Worm (Caenorhabditis elegans) whole organism, mixed stage, embryonic: ENCODE results near the gene bath-9.

Experiments used
- bed-3 ChIP-seq: fragments of 200-800 bp; sonication (Bioruptor generic); optimal IDR thresholded peaks from 3 replicates; lab custom pipeline; 2018; ENCODE audit warnings: mild to moderate bottlenecking, missing genetic modification characterization, moderate library complexity, missing compliant biosample characterization
- blmp-1 ChIP-seq: fragments of 150-350 bp; optimal IDR thresholded peaks from 2 replicates; lab custom pipeline; 2014; ENCODE audit warnings: missing biosample characterization, missing genetic modification characterization
- ceh-39 ChIP-seq: fragments of 150-350 bp; optimal IDR thresholded peaks from 2 replicates; lab custom pipeline; 2014; ENCODE audit warnings: missing biosample characterization, missing genetic modification characterization
- ceh-43 ChIP-seq: fragments of 200-800 bp; sonication (Bioruptor generic); optimal IDR thresholded peaks from 2 replicates; lab custom pipeline; 2018; ENCODE audit warnings: mild to moderate bottlenecking, missing genetic modification characterization, moderate library complexity, missing compliant biosample characterization
- ceh-83 ChIP-seq: fragments of 200-800 bp; sonication (Bioruptor generic); optimal IDR thresholded peaks from 2 replicates; lab custom pipeline; 2018; ENCODE audit warnings: mild to moderate bottlenecking, missing genetic modification characterization, missing compliant biosample characterization
- ces-1 ChIP-seq: fragments of 150-350 bp; optimal IDR thresholded peaks from 2 replicates; lab custom pipeline; 2014; ENCODE audit warnings: missing biosample characterization, missing genetic modification reagents, missing genetic modification characterization
- drap-1 ChIP-seq: fragments of 200-800 bp; sonication (Bioruptor generic); optimal IDR thresholded peaks from 3 replicates; lab custom pipeline; 2018; ENCODE audit warnings: mild to moderate bottlenecking, missing genetic modification characterization, missing compliant biosample characterization
- elt-1 ChIP-seq: sonication (generic microtip); optimal IDR thresholded peaks from 2 replicates; lab custom pipeline; 2017; ENCODE audit warnings: missing genetic modification characterization, mild to moderate bottlenecking, missing compliant biosample characterization, antibody characterized with exemption, moderate library complexity, borderline replicate concordance; ENCODE audit not compliant: insufficient read depth
- elt-3 ChIP-seq: fragments of 150-350 bp; optimal IDR thresholded peaks from 2 replicates; lab custom pipeline; 2014; ENCODE audit warnings: missing biosample characterization, missing genetic modification characterization
- flh-1 ChIP-seq: fragments of 200-800 bp; sonication (Bioruptor generic); optimal IDR thresholded peaks from 2 replicates; lab custom pipeline; 2018; ENCODE audit warnings: mild to moderate bottlenecking, missing genetic modification characterization, moderate library complexity, missing compliant biosample characterization
- ham-2 ChIP-seq: fragments of 200-800 bp; sonication (Bioruptor generic); optimal IDR thresholded peaks from 2 replicates; lab custom pipeline; 2018; ENCODE audit warnings: mild to moderate bottlenecking, missing genetic modification characterization, missing compliant biosample characterization
- hlh-1 ChIP-seq: fragments of 150-350 bp; optimal IDR thresholded peaks from 2 replicates; lab custom pipeline; 2014; ENCODE audit warnings: missing biosample characterization, missing genetic modification reagents, missing genetic modification characterization
- lin-13 ChIP-seq: fragments of 150-350 bp; optimal IDR thresholded peaks from 2 replicates; lab custom pipeline; 2014; ENCODE audit warnings: missing biosample characterization, missing genetic modification characterization
- lin-32 ChIP-seq: fragments of 200-800 bp; sonication (Bioruptor generic); optimal IDR thresholded peaks from 2 replicates; lab custom pipeline; 2018; ENCODE audit warnings: mild to moderate bottlenecking, missing genetic modification characterization, missing compliant biosample characterization
- lsy-2 ChIP-seq: fragments of 150-350 bp; optimal IDR thresholded peaks from 2 replicates; lab custom pipeline; 2014; ENCODE audit warnings: missing biosample characterization, missing genetic modification characterization
- mab-5 ChIP-seq: fragments of 150-350 bp; optimal IDR thresholded peaks from 2 replicates; lab custom pipeline; 2014; ENCODE audit warnings: missing biosample characterization, missing genetic modification characterization
- mep-1 ChIP-seq: fragments of 150-350 bp; optimal IDR thresholded peaks from 2 replicates; lab custom pipeline; 2017; ENCODE audit warnings: missing biosample characterization, missing genetic modification reagents, missing genetic modification characterization, inconsistent platforms
- mls-2 ChIP-seq: sonication (generic microtip); optimal IDR thresholded peaks from 2 replicates; lab custom pipeline; 2016; ENCODE audit warnings: mild to moderate bottlenecking, missing genetic modification characterization, moderate library complexity, missing compliant biosample characterization
- nhr-12 ChIP-seq: fragments of 150-350 bp; optimal IDR thresholded peaks from 2 replicates; lab custom pipeline; 2014; ENCODE audit warnings: missing biosample characterization, missing genetic modification characterization
- nhr-237 ChIP-seq: fragments of 150-350 bp; optimal IDR thresholded peaks from 2 replicates; lab custom pipeline; 2014; ENCODE audit warnings: missing biosample characterization, missing genetic modification characterization
- nhr-28 ChIP-seq: fragments of 150-350 bp; optimal IDR thresholded peaks from 2 replicates; lab custom pipeline; 2014; ENCODE audit warnings: missing biosample characterization, missing genetic modification characterization
- nhr-76 ChIP-seq: sonication (generic microtip); optimal IDR thresholded peaks from 2 replicates; lab custom pipeline; 2017; ENCODE audit warnings: missing biosample characterization, missing genetic modification characterization
- pha-4 ChIP-seq: fragments of 150-350 bp; optimal IDR thresholded peaks from 2 replicates; lab custom pipeline; 2018; ENCODE audit warnings: missing biosample characterization, missing genetic modification reagents, missing genetic modification characterization
- sem-2 ChIP-seq: fragments of 200-800 bp; sonication (Bioruptor generic); optimal IDR thresholded peaks from 2 replicates; lab custom pipeline; 2018; ENCODE audit warnings: mild to moderate bottlenecking, missing genetic modification characterization, missing compliant biosample characterization
- sptf-1 ChIP-seq: sonication (generic microtip); optimal IDR thresholded peaks from 2 replicates; lab custom pipeline; 2017; ENCODE audit warnings: mild to moderate bottlenecking, missing genetic modification characterization, moderate library complexity, missing compliant biosample characterization
- unc-120 ChIP-seq: sonication (generic microtip); optimal IDR thresholded peaks from 2 replicates; lab custom pipeline; 2017; ENCODE audit warnings: missing genetic modification characterization, missing compliant biosample characterization; ENCODE audit not compliant: poor library complexity, severe bottlenecking
- unc-62 ChIP-seq: fragments of 150-350 bp; optimal IDR thresholded peaks from 2 replicates; lab custom pipeline; 2014; ENCODE audit warnings: missing biosample characterization, missing genetic modification reagents, missing genetic modification characterization
- zip-8 ChIP-seq: fragments of 150-350 bp; optimal IDR thresholded peaks from 2 replicates; lab custom pipeline; 2014; ENCODE audit warnings: missing biosample characterization, missing genetic modification characterization
- ztf-11 ChIP-seq: fragments of 150-350 bp; optimal IDR thresholded peaks from 2 replicates; lab custom pipeline; 2014; ENCODE audit warnings: missing biosample characterization, missing genetic modification characterization

bath-9 gene

ce11 chrII:3340251-3340650, 36.6 kb upstream of the bath-9 start, which contains the start of gene F14D2.5:
Gene F14D2.5, plus strand, starts transcription at chrII:3340551.
- TF ChIP-seq sem-2, result no peak
- TF ChIP-seq ceh-83 (GFP tag; lab: Kevin White, UChicago), result peak; percentile 64
- TF ChIP-seq, all 35 proteins: peak for 1

DNA sequence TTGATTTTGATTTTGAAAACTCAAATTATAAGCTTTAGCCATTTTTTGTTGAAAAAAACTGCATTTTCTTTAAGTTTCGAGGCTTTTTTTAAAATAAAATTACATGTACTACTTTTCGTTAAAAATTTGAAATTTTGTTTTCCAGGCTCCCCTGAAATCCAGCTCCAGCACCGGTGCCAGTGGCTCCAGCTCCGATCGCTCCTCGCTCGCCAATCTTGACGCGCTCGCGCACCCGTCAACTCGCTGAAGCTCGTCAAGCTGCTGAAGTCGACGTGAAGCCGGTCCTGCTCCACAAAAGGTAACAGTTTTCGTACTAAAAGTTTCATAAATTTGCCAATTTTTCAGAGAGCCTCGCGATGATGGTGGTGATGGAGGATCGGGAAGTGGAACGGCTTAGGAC, 36.1 kb upstream of the bath-9 start:
- TF ChIP-seq blmp-1 (no peak), ces-1 (GFP tag; lab: Kevin White, UChicago) (no peak), ztf-11 (no peak), nhr-76 (no peak), sem-2 (no peak), ham-2 (GFP tag; lab: Kevin White, UChicago) (no peak), unc-62 (GFP tag; lab: Kevin White, UChicago) (no peak), flh-1 (GFP tag; lab: Kevin White, UChicago) (no peak), sptf-1 (tag; lab: Kevin White, UChicago) (no peak), lsy-2 (tag; lab: Kevin White, UChicago) (no peak), hlh-1 (tag; lab: Kevin White, UChicago) (no peak)

- TF ChIP-seq elt-1 (tag; lab: Kevin White, UChicago), result no peak
- no peak for TF ChIP-seq sem-2
- TF ChIP-seq ceh-83 (GFP tag; lab: Kevin White, UChicago), result no peak
- no peak for TF ChIP-seq lsy-2 (tag; lab: Kevin White, UChicago)
- TF ChIP-seq drap-1 (GFP tag; lab: Kevin White, UChicago), result no peak
- TF ChIP-seq nhr-28 (tag; lab: Kevin White, UChicago), result no peak
- TF ChIP-seq nhr-237 (tag; lab: Kevin White, UChicago), result no peak
- no peak for TF ChIP-seq ceh-43 (GFP tag; lab: Kevin White, UChicago)
- TF ChIP-seq flh-1 (GFP tag; lab: Kevin White, UChicago), result no peak
- no peak for TF ChIP-seq pha-4 (tag; lab: Kevin White, UChicago)
- no peak for TF ChIP-seq lin-32 (GFP tag; lab: Kevin White, UChicago)
Measured at ce11 chrII:3341989-3342388, 34.9 kb upstream of the bath-9 start, which contains the start of gene F14D2.11. Gene F14D2.11, minus strand, starts transcription at chrII:3342089.

ce11 chrII:3343714-3344113, 33.2 kb upstream of the bath-9 start, which contains the start of gene F14D2.15:
Gene F14D2.15, minus strand, starts transcription at chrII:3343814.
- TF ChIP-seq nhr-28 (tag; lab: Kevin White, UChicago) (no peak), sptf-1 (tag; lab: Kevin White, UChicago) (no peak), ceh-39 (tag; lab: Kevin White, UChicago) (no peak), ceh-83 (GFP tag; lab: Kevin White, UChicago) (no peak), zip-8 (tag; lab: Kevin White, UChicago) (no peak), blmp-1 (no peak), drap-1 (GFP tag; lab: Kevin White, UChicago) (no peak), mls-2 (tag; lab: Kevin White, UChicago) (no peak), lsy-2 (tag; lab: Kevin White, UChicago) (no peak), elt-1 (tag; lab: Kevin White, UChicago) (no peak), unc-120 (tag; lab: Kevin White, UChicago) (no peak), nhr-237 (tag; lab: Kevin White, UChicago) (no peak), lin-13 (no peak), nhr-76 (no peak), nhr-12 (no peak), ceh-43 (GFP tag; lab: Kevin White, UChicago) (no peak), mab-5 (tag; lab: Kevin White, UChicago) (no peak), lin-32 (GFP tag; lab: Kevin White, UChicago) (no peak), bed-3 (GFP tag; lab: Kevin White, UChicago) (no peak)

ce11 chrII:3344917-3345316, 32.0 kb upstream of the bath-9 start, which contains the start of gene bath-28:
Gene bath-28, minus strand, starts transcription at chrII:3344967.
- TF ChIP-seq mab-5 (tag; lab: Kevin White, UChicago), result no peak
- TF ChIP-seq mep-1, result no peak
- no peak for TF ChIP-seq ceh-83 (GFP tag; lab: Kevin White, UChicago)
- TF ChIP-seq sem-2, result no peak
- TF ChIP-seq ceh-43 (GFP tag; lab: Kevin White, UChicago), result no peak
- TF ChIP-seq ceh-39 (tag; lab: Kevin White, UChicago), result no peak
- TF ChIP-seq nhr-76, result no peak
- TF ChIP-seq nhr-12, result no peak

ce11 chrII:3346328-3346780, 30.5 kb upstream of the bath-9 start, which contains the start of gene bath-30:
Gene bath-30, minus strand, starts transcription at chrII:3346378.
- no peak for TF ChIP-seq unc-62 (GFP tag; lab: Kevin White, UChicago)
- TF ChIP-seq lin-32 (GFP tag; lab: Kevin White, UChicago), result no peak
- no peak for TF ChIP-seq nhr-28 (tag; lab: Kevin White, UChicago)
- no peak for TF ChIP-seq sptf-1 (tag; lab: Kevin White, UChicago)
- no peak for TF ChIP-seq ham-2 (GFP tag; lab: Kevin White, UChicago)
- TF ChIP-seq blmp-1, result no peak
- TF ChIP-seq mep-1, result no peak
- no peak for TF ChIP-seq elt-3 (tag; lab: Kevin White, UChicago)
- TF ChIP-seq ceh-39 (tag; lab: Kevin White, UChicago), result no peak
- no peak for TF ChIP-seq lin-13
- TF ChIP-seq ceh-83 (GFP tag; lab: Kevin White, UChicago), result no peak
- no peak for TF ChIP-seq ceh-43 (GFP tag; lab: Kevin White, UChicago)
- no peak for TF ChIP-seq nhr-237 (tag; lab: Kevin White, UChicago)
- TF ChIP-seq mab-5 (tag; lab: Kevin White, UChicago), result no peak
- no peak for TF ChIP-seq bed-3 (GFP tag; lab: Kevin White, UChicago)
